Worm (Caenorhabditis elegans): ENCODE data around the gene W08A12.2.

W08A12.2 gene

ce11 chrV:3659472-3659871 is 26.2 kb downstream of the W08A12.2 start, which contains the start of gene acr-23:
Gene acr-23 (minus strand): TSS chrV:3659572.
- TF ChIP-seq dao-5 (tag; optimal IDR thresholded peaks at IDR 0.05): no peak

- no peak for TF ChIP-seq W03F9.2 (tag; optimal IDR thresholded peaks at IDR 0.05)
- no peak for TF ChIP-seq dao-5 (tag; optimal IDR thresholded peaks at IDR 0.05)
- no peak for TF ChIP-seq him-1 (tag; optimal IDR thresholded peaks at IDR 0.05)
Measured at ce11 chrV:3649473-3649872, 36.2 kb downstream of the W08A12.2 start, which contains the start of gene str-114. Gene str-114 (plus strand): TSS chrV:3649773.

ce11 chrV:3647862-3648261 is 37.8 kb downstream of the W08A12.2 start, which contains the start of gene F59B1.10:
Gene F59B1.10 (minus strand): TSS chrV:3647962.
- TF ChIP-seq W03F9.2 (tag; optimal IDR thresholded peaks at IDR 0.05) (no peak), him-1 (tag; optimal IDR thresholded peaks at IDR 0.05) (no peak), dao-5 (tag; optimal IDR thresholded peaks at IDR 0.05) (no peak)

- TF ChIP-seq W03F9.2 (tag; optimal IDR thresholded peaks at IDR 0.05): no peak
- no peak for TF ChIP-seq dao-5 (tag; optimal IDR thresholded peaks at IDR 0.05)
- TF ChIP-seq him-1 (tag; optimal IDR thresholded peaks at IDR 0.05): no peak
Measured at ce11 chrV:3644193-3644693, 41.4 kb downstream of the W08A12.2 start, which contains the start of gene F59B1.8. Gene F59B1.8 (minus strand): TSS chrV:3644243.

- no peak for TF ChIP-seq W03F9.2 (tag; optimal IDR thresholded peaks at IDR 0.05)
- no peak for TF ChIP-seq dao-5 (tag; optimal IDR thresholded peaks at IDR 0.05)
- TF ChIP-seq him-1 (tag; optimal IDR thresholded peaks at IDR 0.05): no peak
Measured at ce11 chrV:3639873-3640272, 45.8 kb downstream of the W08A12.2 start.

- TF ChIP-seq him-1 (tag; optimal IDR thresholded peaks at IDR 0.05) (no peak), W03F9.2 (tag; optimal IDR thresholded peaks at IDR 0.05) (no peak), dao-5 (tag; optimal IDR thresholded peaks at IDR 0.05) (no peak)
Measured at ce11 chrV:3637086-3637485, 48.6 kb downstream of the W08A12.2 start, which contains the start of gene srx-41. Gene srx-41 (minus strand): TSS chrV:3637186.

All from whole organism, L4/young adult.